Worm (Caenorhabditis elegans): Measurements from ENCODE around the gene F55C9.3.

DNA sequence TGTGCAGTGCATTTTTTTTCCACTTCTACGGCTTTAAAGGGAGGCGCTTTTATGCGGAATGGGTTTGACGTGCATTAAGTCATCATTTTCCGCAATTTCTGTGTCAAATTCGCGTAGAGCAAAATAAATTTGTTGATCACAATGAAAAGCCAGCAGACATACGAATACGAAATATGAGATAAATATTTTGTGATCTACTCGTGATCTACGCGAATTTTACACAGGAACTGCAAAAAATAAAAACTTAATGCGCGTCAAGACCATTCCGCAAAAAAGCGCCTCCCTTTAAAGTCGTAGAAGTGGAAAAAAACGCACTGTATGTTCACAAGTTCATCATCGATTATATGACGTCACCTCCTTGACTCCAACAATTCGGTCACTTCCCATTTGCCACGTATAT lies 23.4 kb upstream of the F55C9.3 start, which contains the start of gene C43D7.8:
- no peak for TF ChIP-seq dve-1 (tag; optimal IDR thresholded peaks at IDR 0.05)
- TF ChIP-seq lin-11 (tag; optimal IDR thresholded peaks at IDR 0.05) = no peak
